Worm (Caenorhabditis elegans) whole organism, late embryonic: ENCODE results near the gene W01A11.1.

ENCODE experiments used
- C08G9.2 ChIP-seq: sonication (generic microtip); optimal IDR thresholded peaks from 2 replicates; lab custom pipeline; 2016; ENCODE audit warnings: mild to moderate bottlenecking, missing genetic modification characterization, moderate library complexity, missing compliant biosample characterization
- K02D7.2 ChIP-seq: sonication (generic microtip); optimal IDR thresholded peaks from 2 replicates; lab custom pipeline; 2017; ENCODE audit warnings: mild to moderate bottlenecking, missing genetic modification characterization, missing compliant biosample characterization
- T23F11.4 ChIP-seq: fragments of 200-800 bp; sonication (Bioruptor generic); optimal IDR thresholded peaks from 2 replicates; lab custom pipeline; 2018; ENCODE audit warnings: mild to moderate bottlenecking, missing genetic modification characterization, missing compliant biosample characterization
- Y22D7AL.16 ChIP-seq: sonication (generic microtip); optimal IDR thresholded peaks from 2 replicates; lab custom pipeline; 2016; ENCODE audit warnings: missing genetic modification characterization, missing compliant biosample characterization
- ahr-1 ChIP-seq: sonication (generic microtip); optimal IDR thresholded peaks from 2 replicates; lab custom pipeline; 2016; ENCODE audit warnings: missing genetic modification characterization, missing compliant biosample characterization
- ama-1 ChIP-seq: fragments of 150-350 bp; optimal IDR thresholded peaks from 2 replicates; lab custom pipeline; 2014
- ceh-14 ChIP-seq: sonication (generic microtip); optimal IDR thresholded peaks from 2 replicates; lab custom pipeline; 2016; ENCODE audit warnings: missing genotype, missing genetic modification characterization, missing compliant biosample characterization
- ceh-19 ChIP-seq: fragments of 200-800 bp; sonication (Bioruptor generic); optimal IDR thresholded peaks from 2 replicates; lab custom pipeline; 2018; ENCODE audit warnings: mild to moderate bottlenecking, missing genetic modification characterization, missing compliant biosample characterization
- ceh-2 ChIP-seq: sonication (generic microtip); optimal IDR thresholded peaks from 2 replicates; lab custom pipeline; 2016; ENCODE audit warnings: missing genotype, missing genetic modification characterization, missing compliant biosample characterization
- ceh-24 ChIP-seq: sonication (generic microtip); optimal IDR thresholded peaks from 2 replicates; lab custom pipeline; 2016; ENCODE audit warnings: mild to moderate bottlenecking, missing genetic modification characterization, missing compliant biosample characterization
- ceh-30 ChIP-seq: fragments of 150-350 bp; optimal IDR thresholded peaks from 2 replicates; lab custom pipeline; 2014; ENCODE audit warnings: missing biosample characterization, missing genetic modification characterization
- ceh-31 ChIP-seq: sonication (generic microtip); optimal IDR thresholded peaks from 2 replicates; lab custom pipeline; 2016; ENCODE audit warnings: missing genetic modification characterization, missing compliant biosample characterization
- ceh-34 ChIP-seq: sonication (generic microtip); optimal IDR thresholded peaks from 2 replicates; lab custom pipeline; 2016; ENCODE audit warnings: mild to moderate bottlenecking, missing genetic modification characterization, missing compliant biosample characterization
- ceh-45 ChIP-seq: fragments of 200-800 bp; sonication (Bioruptor generic); IDR thresholded peaks from 2 replicates; pipeline ENCODE4 v1.3.6; 2022; ENCODE audit warnings: missing genetic modification reagents, missing genetic modification characterization, missing compliant biosample characterization
- ceh-48 ChIP-seq: sonication (generic microtip); optimal IDR thresholded peaks from 2 replicates; lab custom pipeline; 2016; ENCODE audit warnings: missing genetic modification characterization, inconsistent platforms, missing compliant biosample characterization
- ceh-9 ChIP-seq: sonication (generic microtip); optimal IDR thresholded peaks from 2 replicates; lab custom pipeline; 2016; ENCODE audit warnings: mild to moderate bottlenecking, missing genetic modification characterization, inconsistent platforms, missing compliant biosample characterization
- dve-1 ChIP-seq: sonication (generic microtip); optimal IDR thresholded peaks from 2 replicates; lab custom pipeline; 2017; ENCODE audit warnings: antibody characterized with exemption, mild to moderate bottlenecking, missing genetic modification characterization, missing compliant biosample characterization
- elt-2 ChIP-seq: sonication (generic microtip); optimal IDR thresholded peaks from 2 replicates; lab custom pipeline; 2016; ENCODE audit warnings: missing genetic modification reagents, missing genetic modification characterization, missing compliant biosample characterization
- elt-4 ChIP-seq: sonication (generic microtip); optimal IDR thresholded peaks from 2 replicates; lab custom pipeline; 2016; ENCODE audit warnings: missing genetic modification characterization, missing compliant biosample characterization
- ets-4 ChIP-seq: sonication (generic microtip); optimal IDR thresholded peaks from 2 replicates; lab custom pipeline; 2016; ENCODE audit warnings: missing genetic modification characterization, missing compliant biosample characterization
- eyg-1 ChIP-seq: sonication (generic microtip); optimal IDR thresholded peaks from 2 replicates; lab custom pipeline; 2016; ENCODE audit warnings: missing genotype, missing genetic modification characterization, missing compliant biosample characterization
- fax-1 ChIP-seq: sonication (generic microtip); optimal IDR thresholded peaks from 2 replicates; lab custom pipeline; 2016; ENCODE audit warnings: missing genotype, missing genetic modification characterization, missing compliant biosample characterization
- fkh-10 ChIP-seq: fragments of 150-350 bp; optimal IDR thresholded peaks from 2 replicates; lab custom pipeline; 2014; ENCODE audit warnings: missing biosample characterization, missing genetic modification reagents, missing genetic modification characterization
- fkh-6 ChIP-seq: sonication (generic microtip); optimal IDR thresholded peaks from 2 replicates; lab custom pipeline; 2016; ENCODE audit warnings: missing genetic modification characterization, missing compliant biosample characterization
- hlh-15 ChIP-seq: sonication (generic microtip); optimal IDR thresholded peaks from 2 replicates; lab custom pipeline; 2016; ENCODE audit warnings: missing genetic modification characterization, missing compliant biosample characterization
- hlh-6 ChIP-seq: sonication (generic microtip); optimal IDR thresholded peaks from 2 replicates; lab custom pipeline; 2016; ENCODE audit warnings: missing genotype, missing genetic modification characterization, missing compliant biosample characterization
- hlh-8 ChIP-seq: sonication (generic microtip); optimal IDR thresholded peaks from 2 replicates; lab custom pipeline; 2016; ENCODE audit warnings: missing genotype, missing genetic modification characterization, missing compliant biosample characterization
- madf-2 ChIP-seq: sonication (generic microtip); optimal IDR thresholded peaks from 2 replicates; lab custom pipeline; 2017; ENCODE audit warnings: missing genetic modification characterization, missing compliant biosample characterization
- mec-3 ChIP-seq: sonication (generic microtip); optimal IDR thresholded peaks from 2 replicates; lab custom pipeline; 2016; ENCODE audit warnings: borderline replicate concordance, missing genetic modification characterization, missing compliant biosample characterization
- nhr-11 ChIP-seq: fragments of 150-350 bp; optimal IDR thresholded peaks from 2 replicates; lab custom pipeline; 2014; ENCODE audit warnings: missing biosample characterization, missing genetic modification characterization
- odd-2 ChIP-seq: sonication (generic microtip); optimal IDR thresholded peaks from 2 replicates; lab custom pipeline; 2017; ENCODE audit warnings: antibody characterized with exemption, mild to moderate bottlenecking, missing genetic modification characterization, missing compliant biosample characterization
- pat-9 ChIP-seq: fragments of 200-800 bp; sonication (Bioruptor generic); optimal IDR thresholded peaks from 2 replicates; lab custom pipeline; 2018; ENCODE audit warnings: mild to moderate bottlenecking, missing genetic modification characterization, moderate library complexity, missing compliant biosample characterization
- pax-1 ChIP-seq: fragments of 150-350 bp; optimal IDR thresholded peaks from 2 replicates; lab custom pipeline; 2014; ENCODE audit warnings: missing biosample characterization, missing genetic modification characterization
- pha-4 ChIP-seq: fragments of 150-350 bp; optimal IDR thresholded peaks from 2 replicates; lab custom pipeline; 2018; ENCODE audit warnings: missing biosample characterization, missing genetic modification reagents, missing genetic modification characterization
- pqm-1 ChIP-seq: sonication (generic microtip); optimal IDR thresholded peaks from 2 replicates; lab custom pipeline; 2016; ENCODE audit warnings: missing genetic modification characterization, missing compliant biosample characterization
- pros-1 ChIP-seq: fragments of 150-350 bp; optimal IDR thresholded peaks from 2 replicates; lab custom pipeline; 2014; ENCODE audit warnings: missing biosample characterization, missing genetic modification reagents, missing genetic modification characterization
- ref-2 ChIP-seq: sonication (generic microtip); optimal IDR thresholded peaks from 2 replicates; lab custom pipeline; 2016; ENCODE audit warnings: missing genetic modification characterization, missing compliant biosample characterization
- rnt-1 ChIP-seq: sonication (generic microtip); optimal IDR thresholded peaks from 2 replicates; lab custom pipeline; 2016; ENCODE audit warnings: missing genetic modification characterization, missing compliant biosample characterization
- sdc-2 ChIP-seq: sonication (generic microtip); optimal IDR thresholded peaks from 2 replicates; lab custom pipeline; 2016; ENCODE audit warnings: missing genotype, missing genetic modification characterization, missing compliant biosample characterization
- sox-2 ChIP-seq: fragments of 200-800 bp; sonication (Bioruptor generic); IDR thresholded peaks from 2 replicates; pipeline ENCODE4 v1.3.6; 2022; ENCODE audit warnings: missing genetic modification reagents, missing genetic modification characterization, missing compliant biosample characterization
- tbx-2 ChIP-seq: sonication (generic microtip); optimal IDR thresholded peaks from 2 replicates; lab custom pipeline; 2016; ENCODE audit warnings: missing genetic modification characterization, missing compliant biosample characterization
- ttx-3 ChIP-seq: sonication (generic microtip); optimal IDR thresholded peaks from 2 replicates; lab custom pipeline; 2016; ENCODE audit warnings: missing genetic modification reagents, missing genetic modification characterization, missing compliant biosample characterization
- unc-42 ChIP-seq: sonication (generic microtip); optimal IDR thresholded peaks from 2 replicates; lab custom pipeline; 2016; ENCODE audit warnings: missing genotype, missing genetic modification characterization, missing compliant biosample characterization
- unc-55 ChIP-seq: sonication (generic microtip); optimal IDR thresholded peaks from 2 replicates; lab custom pipeline; 2017; ENCODE audit warnings: missing biosample characterization, missing genetic modification reagents, missing genetic modification characterization
- zip-5 ChIP-seq: sonication (generic microtip); optimal IDR thresholded peaks from 2 replicates; lab custom pipeline; 2016; ENCODE audit warnings: missing genetic modification characterization, missing compliant biosample characterization

The W01A11.1 gene

ce11 chrV:6467676-6468075 lies 31.3 kb upstream of the W01A11.1 start:
- TF ChIP-seq sdc-2, result no peak
- no peak for TF ChIP-seq mec-3 (tag; lab: Kevin White, UChicago)
- no peak for TF ChIP-seq nhr-11 (tag; lab: Kevin White, UChicago)
- no peak for TF ChIP-seq ceh-9 (tag; lab: Kevin White, UChicago)
- TF ChIP-seq ceh-19 (GFP tag; lab: Kevin White, UChicago), result peak; percentile 45

DNA sequence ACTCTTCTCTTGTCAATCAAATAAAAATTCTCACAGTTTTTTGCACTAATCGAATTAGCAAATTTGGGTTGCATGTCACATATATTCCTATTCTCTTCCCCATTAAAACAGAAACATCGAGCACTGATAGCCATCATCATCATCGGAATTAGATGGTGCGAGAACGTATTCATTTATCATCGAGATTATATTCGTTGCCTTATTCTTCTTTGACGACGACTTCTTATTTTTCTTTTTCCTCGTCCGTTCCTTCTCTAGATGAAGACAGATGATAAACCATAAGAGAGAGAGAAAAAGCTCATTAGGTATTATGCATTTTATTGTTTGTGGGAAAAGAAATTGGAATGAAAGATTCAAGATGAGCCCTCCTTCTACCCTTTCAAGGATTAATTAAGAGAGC lies 27.8 kb upstream of the W01A11.1 start:
- TF ChIP-seq fkh-10 (GFP tag; lab: Kevin White, UChicago), result no peak
- no peak for TF ChIP-seq ceh-24
- TF ChIP-seq T23F11.4, result no peak
- TF ChIP-seq elt-2 (tag; lab: Kevin White, UChicago), result no peak
- TF ChIP-seq hlh-6 (tag; lab: Kevin White, UChicago), result no peak
- TF ChIP-seq ahr-1 (tag; lab: Kevin White, UChicago), result no peak
- no peak for TF ChIP-seq dve-1 (tag; lab: Kevin White, UChicago)
- no peak for TF ChIP-seq ets-4 (tag; lab: Kevin White, UChicago)
- TF ChIP-seq ceh-9 (tag; lab: Kevin White, UChicago), result no peak
- no peak for TF ChIP-seq pqm-1 (tag; lab: Kevin White, UChicago)
- TF ChIP-seq pha-4 (tag; lab: Kevin White, UChicago), result no peak
- TF ChIP-seq fax-1 (tag; lab: Kevin White, UChicago), result no peak
- TF ChIP-seq ceh-31, result no peak
- TF ChIP-seq ceh-14, result no peak
- TF ChIP-seq rnt-1 (tag; lab: Kevin White, UChicago), result no peak

DNA sequence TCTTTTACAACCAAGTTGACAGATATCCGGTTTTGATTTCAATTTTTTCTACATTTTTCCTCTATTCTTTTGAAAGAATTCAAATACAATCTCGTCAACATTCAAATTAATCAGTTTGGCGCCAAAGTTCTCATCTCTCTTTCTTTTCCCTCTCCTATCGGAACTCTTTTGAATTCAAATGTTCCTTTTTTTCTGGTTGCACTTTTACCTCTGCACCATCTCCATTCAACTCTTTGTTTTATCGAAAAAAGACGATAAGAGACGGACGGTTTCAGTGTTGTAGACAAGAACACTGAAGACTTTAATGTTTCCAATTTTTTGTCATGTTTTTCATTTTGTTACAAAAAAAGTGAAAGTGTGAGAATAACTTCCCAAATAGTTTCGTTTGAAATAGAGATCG lies 23.0 kb upstream of the W01A11.1 start:
- no peak for TF ChIP-seq ceh-48 (tag; lab: Kevin White, UChicago)
- TF ChIP-seq K02D7.2, result no peak
- no peak for TF ChIP-seq C08G9.2 (tag; lab: Kevin White, UChicago)

- TF ChIP-seq odd-2 (tag; lab: Kevin White, UChicago) (no peak), zip-5 (tag; lab: Kevin White, UChicago) (no peak), ref-2 (tag; lab: Kevin White, UChicago) (peak; percentile 14), elt-4 (tag; lab: Kevin White, UChicago) (no peak), ceh-9 (tag; lab: Kevin White, UChicago) (no peak), K02D7.2 (no peak), ceh-31 (peak; percentile 62), ets-4 (tag; lab: Kevin White, UChicago) (no peak), fkh-6 (tag; lab: Kevin White, UChicago) (no peak), C08G9.2 (tag; lab: Kevin White, UChicago) (no peak), ceh-34 (tag; lab: Kevin White, UChicago) (no peak), ahr-1 (tag; lab: Kevin White, UChicago) (no peak), ceh-24 (no peak), sox-2 (no peak), Y22D7AL.16 (tag; lab: Kevin White, UChicago) (no peak), pha-4 (tag; lab: Kevin White, UChicago) (no peak), elt-2 (tag; lab: Kevin White, UChicago) (no peak), ceh-45 (GFP tag; lab: Robert Waterston, UW) (no peak), madf-2 (no peak), ama-1 (lab: Kevin White, UChicago) (no peak), pax-1 (tag; lab: Kevin White, UChicago) (no peak), unc-55 (GFP tag; lab: Kevin White, UChicago) (no peak), nhr-11 (tag; lab: Kevin White, UChicago) (no peak), eyg-1 (tag; lab: Kevin White, UChicago) (no peak), ceh-2 (no peak), unc-42 (tag; lab: Kevin White, UChicago) (peak; percentile 6), hlh-15 (tag; lab: Kevin White, UChicago) (no peak), tbx-2 (tag; lab: Kevin White, UChicago) (peak; percentile 45), ttx-3 (tag; lab: Kevin White, UChicago) (no peak), hlh-8 (no peak), pros-1 (no peak), pat-9 (tag; lab: Kevin White, UChicago) (no peak), ceh-30 (tag; lab: Kevin White, UChicago) (no peak)
- TF ChIP-seq, all 69 proteins: peak for 4
Observed at ce11 chrV:6485109-6485508, 13.9 kb upstream of the W01A11.1 start.
